Worm (Caenorhabditis elegans) whole organism, dauer: ENCODE measurements around the gene ZK757.1.

Experiments
- unc-62 ChIP-seq: sonication (generic microtip); optimal IDR thresholded peaks from 2 replicates; lab custom pipeline; 2017; ENCODE audit warnings: missing biosample characterization, missing genetic modification reagents, missing genetic modification characterization

ZK757.1 gene

DNA sequence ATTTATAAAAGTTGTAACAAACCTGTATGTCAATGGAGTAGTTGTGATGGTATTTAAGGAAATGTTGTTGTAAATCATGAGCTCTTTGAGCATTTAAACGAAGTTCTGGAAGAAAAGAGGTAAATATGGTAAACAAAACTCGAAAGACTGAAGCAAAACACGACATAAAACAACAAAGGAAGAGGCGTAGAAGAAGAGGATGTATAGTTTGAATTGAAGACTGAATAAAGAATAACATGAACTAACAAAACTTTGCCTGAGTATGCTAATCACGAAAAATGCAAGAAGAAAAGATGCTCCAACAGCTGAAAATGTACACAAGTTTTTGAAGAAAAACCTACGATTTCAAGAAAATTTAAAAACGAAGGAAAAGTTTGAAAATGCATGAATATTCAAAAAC lies at the start of gene ZK757.1:
ZK757.1 (minus strand) TSS at position 101 of the 400 bp plus-strand sequence.
- TF ChIP-seq unc-62 (GFP tag; lab: Kevin White, UChicago) = no peak

DNA sequence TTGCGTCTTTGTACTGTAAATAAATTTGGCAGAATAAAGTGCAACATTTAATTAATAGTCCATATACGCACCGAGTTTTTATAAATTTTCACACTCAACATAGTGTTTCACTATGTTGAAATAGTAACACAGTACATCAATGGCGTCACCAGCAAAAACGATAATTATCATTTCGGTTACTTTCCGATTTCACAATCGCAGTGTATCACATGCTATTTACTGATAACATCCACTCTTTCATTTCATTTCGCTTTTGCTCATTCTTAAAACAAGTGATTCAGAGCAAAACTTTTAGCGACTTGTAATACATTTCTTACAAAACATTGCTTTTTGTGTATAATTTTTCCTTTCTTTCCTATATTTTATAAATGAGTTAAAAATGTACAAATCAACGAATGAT lies 42.8 kb upstream of the ZK757.1 start, which contains the start of gene cbp-3:
cbp-3 (plus strand) TSS at position 272 of the 400 bp plus-strand sequence.
- TF ChIP-seq unc-62 (GFP tag; lab: Kevin White, UChicago) = no peak

DNA sequence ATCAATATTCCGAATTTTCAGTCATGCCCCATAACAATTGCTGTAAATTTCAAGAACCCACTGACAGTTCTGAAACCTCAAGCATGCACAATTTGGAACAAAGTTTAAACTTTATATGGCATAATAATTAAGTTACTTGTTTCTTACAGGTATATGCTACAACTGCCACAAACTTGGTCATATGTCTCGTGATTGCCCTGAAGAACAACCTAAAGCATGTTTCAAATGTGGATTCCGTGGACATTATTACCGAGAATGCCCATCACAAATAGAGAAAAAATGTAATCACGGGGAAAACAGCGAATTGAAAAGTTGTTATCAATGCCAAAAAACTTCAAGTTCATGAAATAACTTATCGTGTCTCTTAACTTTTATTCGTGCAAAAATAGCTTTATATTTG lies 42.1 kb upstream of the ZK757.1 start:
- TF ChIP-seq unc-62 (GFP tag; lab: Kevin White, UChicago) = no peak

DNA sequence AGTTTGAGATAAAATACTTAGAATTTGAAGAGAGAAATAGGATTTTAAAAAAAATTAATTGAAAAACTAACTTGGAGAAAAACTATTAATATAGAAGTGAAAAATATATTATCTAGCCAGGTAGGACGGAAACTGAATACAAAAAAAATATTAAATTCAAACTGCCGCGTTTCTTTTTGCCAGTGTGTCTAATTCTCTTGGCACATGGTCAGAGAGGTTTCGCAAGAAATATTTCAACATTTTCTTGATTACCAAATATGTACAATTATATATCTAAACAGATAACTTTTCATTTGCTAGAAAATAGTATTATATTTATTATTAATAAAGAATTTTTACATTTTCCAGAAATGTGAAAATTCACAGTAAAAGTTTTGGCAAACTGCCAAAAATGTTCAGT lies 41.6 kb upstream of the ZK757.1 start:
- no peak for TF ChIP-seq unc-62 (GFP tag; lab: Kevin White, UChicago)

DNA sequence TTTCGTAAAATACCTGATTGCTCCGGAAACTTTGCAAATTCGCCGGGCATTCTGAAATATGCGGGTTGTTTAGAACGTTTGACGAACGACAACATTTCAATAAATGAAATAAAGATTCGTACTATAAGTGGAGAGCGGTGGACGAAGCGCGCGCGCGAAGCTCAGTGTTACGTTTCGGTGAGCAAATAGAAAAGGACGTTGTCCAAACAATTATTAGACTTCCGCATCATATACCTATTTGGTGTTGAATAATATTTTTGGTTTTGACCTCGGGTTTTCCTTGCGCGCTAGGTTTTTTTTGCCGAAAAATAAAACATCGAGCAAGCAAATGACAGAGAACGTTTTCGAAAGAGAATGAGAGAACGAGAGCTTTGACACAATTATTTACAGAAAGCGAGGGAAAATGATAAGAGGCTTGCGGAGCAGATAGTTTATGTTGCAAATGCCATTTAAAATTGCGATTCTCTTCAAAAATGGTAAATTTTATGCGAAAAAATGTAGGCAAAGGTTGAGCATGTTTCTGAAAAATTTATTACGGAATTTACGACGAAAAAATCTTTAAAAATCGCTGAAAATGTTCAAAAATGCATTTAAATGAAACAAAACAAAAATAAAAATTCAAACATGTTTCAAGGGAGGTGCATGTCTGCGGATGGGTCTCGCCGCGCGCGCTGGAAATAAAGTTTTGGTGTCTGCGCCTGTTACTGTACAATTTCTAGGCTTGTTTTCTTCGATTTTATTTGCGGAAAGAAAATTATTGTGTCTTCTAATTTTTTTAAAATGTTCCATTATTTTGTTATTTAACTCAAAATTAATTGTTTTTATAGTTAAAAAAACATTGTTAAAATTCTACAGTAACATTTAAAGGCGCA lies 39.9 kb upstream of the ZK757.1 start, which contains the start of the genes cyld-1 and F40F12.9:
cyld-1 (minus strand) TSS at position 51 of the 872 bp plus-strand sequence.
F40F12.9 (plus strand) TSS at position 721 of the 872 bp plus-strand sequence.
- no peak for TF ChIP-seq unc-62 (GFP tag; lab: Kevin White, UChicago)

DNA sequence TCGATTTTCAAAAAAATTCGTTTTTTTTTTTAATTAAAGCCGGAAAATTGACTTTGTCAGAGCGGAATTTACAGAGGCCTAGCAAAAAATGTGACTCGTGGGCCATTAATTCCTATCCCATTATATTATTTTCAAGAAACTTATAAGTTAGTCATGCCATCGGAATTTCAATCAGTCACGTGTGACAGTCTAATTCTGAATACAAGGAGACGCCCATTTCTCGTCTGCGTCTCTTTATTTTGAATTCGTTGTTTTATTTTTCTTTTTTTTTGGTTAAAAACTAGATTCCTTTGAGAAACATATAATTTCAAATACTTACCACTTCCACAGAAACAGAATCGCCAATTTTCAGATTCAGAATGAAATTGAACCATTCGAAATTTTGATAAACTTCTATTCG lies 37.8 kb upstream of the ZK757.1 start:
- TF ChIP-seq unc-62 (GFP tag; lab: Kevin White, UChicago) = no peak

DNA sequence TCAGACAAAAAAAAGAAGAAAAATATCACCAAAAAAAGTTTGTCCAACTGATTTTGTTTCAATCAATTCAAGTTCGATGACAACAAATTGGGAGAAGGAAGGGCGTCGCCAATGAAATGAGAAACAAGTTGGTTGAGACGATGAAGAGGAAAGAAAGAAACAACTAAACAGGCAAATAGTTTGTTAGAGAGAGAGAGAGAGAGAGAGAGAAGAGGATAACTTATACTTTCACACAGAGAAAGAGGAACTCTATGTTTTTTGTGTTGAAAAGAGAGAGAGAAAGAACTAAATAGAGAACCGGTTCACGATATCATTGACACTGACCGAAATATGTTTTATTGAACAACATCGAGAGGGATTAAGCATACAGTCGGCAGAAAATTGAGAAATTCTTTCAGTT lies 36.6 kb upstream of the ZK757.1 start:
- no peak for TF ChIP-seq unc-62 (GFP tag; lab: Kevin White, UChicago)

DNA sequence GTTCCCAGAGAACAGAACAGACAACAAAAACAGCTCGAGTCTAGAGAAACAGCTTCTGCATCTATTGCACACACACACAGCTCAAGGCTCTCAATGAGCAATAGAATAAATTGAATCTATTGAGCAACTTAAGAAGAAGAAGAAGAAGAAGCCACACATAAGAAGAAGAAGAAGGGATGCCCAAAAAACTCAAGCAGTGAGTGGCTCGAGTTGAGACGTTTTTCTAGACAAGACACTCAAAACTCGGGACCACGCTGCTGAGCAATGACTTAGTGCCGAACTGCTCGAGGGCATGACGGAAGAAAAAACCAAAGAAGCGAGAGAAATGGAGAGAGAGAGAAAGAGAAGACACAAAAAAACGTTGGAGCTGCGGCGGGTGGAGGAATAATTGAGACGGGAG lies 34.4 kb upstream of the ZK757.1 start:
- no peak for TF ChIP-seq unc-62 (GFP tag; lab: Kevin White, UChicago)

DNA sequence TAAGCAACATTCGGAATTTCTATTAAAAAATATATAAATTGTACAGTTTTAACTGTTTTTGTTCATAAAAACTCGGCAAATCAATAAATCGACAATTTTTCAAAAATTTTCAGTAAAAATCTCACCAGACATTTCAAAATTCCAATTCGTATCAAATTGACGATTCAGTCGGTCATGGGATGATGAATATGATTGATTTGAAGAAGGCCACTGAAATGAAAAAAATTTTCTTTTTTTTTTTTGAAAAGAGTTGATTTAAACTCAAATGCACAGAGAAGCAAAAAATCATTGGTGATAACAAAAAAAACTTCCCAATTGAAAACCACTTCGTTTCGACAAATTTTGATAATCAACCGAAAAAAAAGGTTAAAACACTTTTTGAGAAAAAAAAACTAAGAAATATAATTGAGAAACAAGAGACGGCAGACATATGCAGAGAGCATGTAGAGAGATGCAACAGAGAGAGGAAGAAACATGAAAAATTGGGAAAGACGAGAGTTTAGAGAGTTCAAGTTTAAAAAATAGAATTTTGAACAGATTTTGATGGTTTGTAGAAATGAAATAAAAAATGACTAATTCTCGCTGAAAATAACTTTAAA lies 32.9 kb upstream of the ZK757.1 start:
- no peak for TF ChIP-seq unc-62 (GFP tag; lab: Kevin White, UChicago)

DNA sequence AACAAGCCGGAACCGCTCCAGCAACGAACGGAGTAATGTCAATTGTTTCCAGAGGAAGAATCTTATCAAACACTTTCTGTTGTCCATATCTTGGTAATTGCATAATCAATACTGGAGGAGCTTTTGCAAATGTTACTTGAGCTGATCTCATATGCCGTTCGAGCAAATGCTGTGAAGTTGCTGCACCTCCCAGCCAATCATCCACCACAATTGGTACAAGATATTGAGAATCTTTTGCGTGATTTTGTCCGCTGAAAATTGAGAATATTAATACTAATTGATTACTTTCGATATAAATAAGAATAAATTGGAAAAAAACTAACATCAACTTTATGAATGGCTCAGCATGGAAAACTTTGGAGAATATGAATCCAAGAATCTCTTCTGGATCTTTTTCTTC lies 28.8 kb upstream of the ZK757.1 start:
- TF ChIP-seq unc-62 (GFP tag; lab: Kevin White, UChicago) = no peak

DNA sequence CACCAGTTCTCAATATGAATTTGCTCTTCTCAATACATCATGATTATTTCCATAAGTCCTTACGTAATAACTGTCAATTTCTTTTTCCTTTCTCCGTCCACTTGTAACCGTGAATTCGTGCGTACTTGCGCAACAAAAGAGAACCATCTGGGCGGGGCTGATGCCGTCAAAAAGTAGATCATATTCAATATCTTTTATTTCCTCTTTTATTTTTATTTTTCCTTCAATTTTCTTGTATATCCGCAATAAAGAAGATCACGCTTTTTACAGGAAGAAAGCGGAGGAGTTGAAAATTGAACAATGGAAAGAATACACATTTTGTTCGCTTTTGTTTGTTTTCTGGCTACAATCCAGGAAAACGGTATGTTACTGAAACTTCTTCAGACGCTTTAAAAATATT lies 21.9 kb upstream of the ZK757.1 start, which contains the start of gene mam-7:
mam-7 (plus strand) TSS at position 301 of the 400 bp plus-strand sequence.
- no peak for TF ChIP-seq unc-62 (GFP tag; lab: Kevin White, UChicago)

DNA sequence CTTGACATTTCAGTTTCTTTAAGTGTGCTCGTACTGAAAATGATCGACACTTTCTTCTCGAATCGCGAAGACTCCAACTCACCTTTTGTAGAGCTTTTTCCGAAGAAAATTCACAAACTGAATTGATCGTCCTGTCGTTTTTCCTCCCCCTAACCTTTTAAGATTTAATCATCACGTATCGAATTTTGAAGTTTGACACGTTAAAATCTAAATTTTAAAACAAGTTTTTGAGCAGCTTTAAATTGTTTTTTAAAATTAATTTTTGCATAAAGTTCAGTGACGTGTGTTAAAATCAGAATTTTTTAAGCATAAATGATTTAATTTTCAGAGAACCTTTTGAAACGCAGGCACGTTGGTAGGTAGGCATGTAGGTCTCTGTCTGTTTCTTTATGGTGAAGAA lies 20.4 kb upstream of the ZK757.1 start, which contains the start of gene alg-4:
alg-4 (minus strand) TSS at position 101 of the 400 bp plus-strand sequence.
- TF ChIP-seq unc-62 (GFP tag; lab: Kevin White, UChicago) = no peak

DNA sequence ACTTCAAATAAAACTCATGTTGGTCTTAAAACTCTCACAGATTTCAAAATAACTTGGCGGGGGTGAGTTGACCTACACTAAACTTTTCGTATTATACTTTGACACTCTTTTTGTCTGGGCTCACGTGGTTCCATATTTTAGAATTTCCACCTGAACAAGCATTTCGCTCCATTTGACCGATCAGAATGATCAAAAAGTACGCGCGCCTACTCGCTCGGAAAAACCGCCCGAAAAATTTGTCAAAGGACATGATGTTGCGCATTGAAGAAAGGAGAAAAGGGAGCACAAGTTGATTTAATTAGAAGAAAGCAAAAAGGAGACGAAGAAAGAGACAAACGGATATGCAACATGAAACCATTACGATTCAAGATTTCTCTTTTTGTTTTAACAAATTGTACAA lies 15.4 kb upstream of the ZK757.1 start:
- no peak for TF ChIP-seq unc-62 (GFP tag; lab: Kevin White, UChicago)

DNA sequence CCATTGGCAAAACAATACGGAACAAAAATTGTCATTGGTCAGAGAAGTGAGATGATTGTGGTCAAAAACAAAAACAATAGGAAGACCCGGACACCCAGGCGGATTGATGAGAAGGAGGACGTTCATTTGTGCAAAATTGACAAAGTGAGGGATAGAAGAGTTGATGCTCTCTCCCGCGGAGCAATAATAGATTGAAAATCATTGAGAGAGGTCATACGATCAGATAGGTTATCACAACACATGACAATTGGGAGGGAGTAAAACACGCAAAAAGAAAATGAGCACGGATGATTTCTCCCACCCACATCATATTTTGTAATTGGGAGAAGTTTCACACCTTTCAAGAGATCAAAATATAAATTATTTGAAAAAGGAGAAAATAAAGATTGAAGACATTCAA lies 14.7 kb upstream of the ZK757.1 start:
- TF ChIP-seq unc-62 (GFP tag; lab: Kevin White, UChicago) = no peak

DNA sequence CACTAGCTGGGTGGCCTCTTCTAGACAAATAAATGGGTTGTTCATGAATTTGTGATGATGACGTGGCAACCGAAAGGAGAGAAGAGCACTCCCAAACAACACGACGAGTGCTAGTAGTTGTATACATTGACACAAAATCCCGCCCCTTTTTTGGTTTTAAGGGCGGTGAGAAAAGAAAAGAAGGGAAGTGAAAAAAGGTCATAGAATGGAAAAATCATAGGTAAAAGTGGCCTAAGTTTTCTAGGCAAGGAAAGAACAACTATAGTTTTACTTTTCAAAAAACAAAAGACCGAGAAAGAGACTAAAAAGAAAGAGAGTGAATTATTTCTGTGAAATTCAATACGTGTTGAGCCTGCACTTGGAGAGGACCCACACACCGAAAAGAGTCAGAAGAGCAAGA lies 7.9 kb upstream of the ZK757.1 start, which contains the start of gene ZK757.2:
ZK757.2 (minus strand) TSS at position 101 of the 400 bp plus-strand sequence.
- TF ChIP-seq unc-62 (GFP tag; lab: Kevin White, UChicago) = no peak

DNA sequence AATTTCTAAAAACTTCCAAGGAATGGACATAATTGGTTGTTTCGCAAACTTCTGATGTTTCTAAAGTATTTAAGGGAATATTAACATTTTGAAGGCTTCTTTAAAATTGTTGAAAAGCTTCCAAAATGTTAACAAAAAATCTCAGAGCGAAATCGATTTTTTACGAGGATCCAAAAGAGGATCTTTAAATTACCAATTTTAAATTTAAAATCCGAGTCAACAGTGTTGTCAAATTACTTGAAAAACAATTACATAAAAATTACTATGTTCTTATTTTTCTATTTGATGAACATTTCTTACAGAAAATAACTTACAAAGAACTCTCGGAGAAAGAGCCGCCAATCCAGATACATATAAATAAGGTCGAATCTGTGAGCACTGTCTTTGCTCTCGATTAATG lies 6.0 kb upstream of the ZK757.1 start, which contains the start of gene ZK757.10:
ZK757.10 (plus strand) TSS at position 301 of the 400 bp plus-strand sequence.
- TF ChIP-seq unc-62 (GFP tag; lab: Kevin White, UChicago) = no peak
